Fruit fly (Drosophila melanogaster) whole organism, embryonic: Measurements from ENCODE around the gene Nup153.

Experiments
- ATbp ChIP-seq: fragments of 200-800 bp; sonication (Bioruptor generic); optimal IDR thresholded peaks from 2 replicates; lab custom pipeline; 2017; ENCODE audit warnings: missing biosample characterization, mild to moderate bottlenecking, missing genetic modification characterization, missing genetic modification reagents
- Bgb ChIP-seq: fragments of 200-800 bp; sonication (Bioruptor generic); IDR thresholded peaks from 2 replicates; pipeline ENCODE4 v1.3.6; 2022; ENCODE audit warnings: missing biosample characterization, missing genetic modification characterization; ENCODE audit not compliant: partially characterized antibody
- CG10654 ChIP-seq: fragments of 200-800 bp; sonication (Bioruptor generic); optimal IDR thresholded peaks from 2 replicates; lab custom pipeline; 2016; ENCODE audit warnings: missing biosample characterization, missing genetic modification characterization
- CG12155 ChIP-seq: fragments of 200-800 bp; sonication (Bioruptor generic); optimal IDR thresholded peaks from 3 replicates; lab custom pipeline; 2016; ENCODE audit warnings: missing biosample characterization, missing genetic modification characterization
- CG14014 ChIP-seq: fragments of 200-800 bp; sonication (Bioruptor generic); IDR thresholded peaks from 2 replicates; pipeline ENCODE4 v1.3.6; 2022; ENCODE audit warnings: missing biosample characterization, missing genetic modification characterization
- CG1602 ChIP-seq: fragments of 200-800 bp; sonication (Bioruptor generic); optimal IDR thresholded peaks from 3 replicates; lab custom pipeline; 2016; ENCODE audit warnings: missing biosample characterization, missing genetic modification characterization
- CG2116 ChIP-seq: fragments of 200-800 bp; sonication (Bioruptor generic); optimal IDR thresholded peaks from 3 replicates; lab custom pipeline; 2018; ENCODE audit warnings: missing biosample characterization, mild to moderate bottlenecking, missing genetic modification characterization
- CG2678 ChIP-seq: fragments of 200-800 bp; sonication (Bioruptor generic); optimal IDR thresholded peaks from 3 replicates; lab custom pipeline; 2019; ENCODE audit warnings: missing biosample characterization, mild to moderate bottlenecking, missing genetic modification characterization, moderate library complexity
- CG2875 ChIP-seq: fragments of 200-800 bp; sonication (Bioruptor generic); optimal IDR thresholded peaks from 2 replicates; lab custom pipeline; 2017; ENCODE audit warnings: missing biosample characterization, mild to moderate bottlenecking, missing genetic modification characterization, missing genetic modification reagents
- CG3281 ChIP-seq: fragments of 200-800 bp; sonication (Bioruptor generic); optimal IDR thresholded peaks from 3 replicates; lab custom pipeline; 2017; ENCODE audit warnings: missing biosample characterization, mild to moderate bottlenecking, missing genetic modification characterization
- CG42726 ChIP-seq: fragments of 200-800 bp; sonication (Bioruptor generic); IDR thresholded peaks from 2 replicates; pipeline ENCODE4 v1.3.6; 2022; ENCODE audit warnings: missing biosample characterization, missing genetic modification characterization; ENCODE audit not compliant: partially characterized antibody
- CG4820 ChIP-seq: fragments of 200-800 bp; sonication (Bioruptor generic); optimal IDR thresholded peaks from 3 replicates; lab custom pipeline; 2016; ENCODE audit warnings: missing biosample characterization, missing genetic modification characterization
- CG6813 ChIP-seq: fragments of 200-800 bp; sonication (Bioruptor generic); optimal IDR thresholded peaks from 2 replicates; lab custom pipeline; 2017; ENCODE audit warnings: missing biosample characterization, missing genetic modification characterization, mild to moderate bottlenecking, moderate library complexity, missing genetic modification reagents
- CG7839 ChIP-seq: fragments of 200-800 bp; sonication (Bioruptor generic); optimal IDR thresholded peaks from 3 replicates; lab custom pipeline; 2018; ENCODE audit warnings: missing biosample characterization, mild to moderate bottlenecking, missing genetic modification characterization, moderate library complexity
- CG7963 ChIP-seq: fragments of 200-800 bp; sonication (Bioruptor generic); IDR thresholded peaks from 3 replicates; pipeline ENCODE4 v1.3.6; 2022; ENCODE audit warnings: missing biosample characterization, missing genetic modification characterization; ENCODE audit not compliant: partially characterized antibody
- CG8944 ChIP-seq: fragments of 200-800 bp; sonication (Bioruptor generic); optimal IDR thresholded peaks from 3 replicates; lab custom pipeline; 2016; ENCODE audit warnings: missing biosample characterization, missing genetic modification characterization
- CG9817 ChIP-seq: fragments of 200-800 bp; sonication (Bioruptor generic); optimal IDR thresholded peaks from 2 replicates; lab custom pipeline; 2018; ENCODE audit warnings: missing biosample characterization, mild to moderate bottlenecking, missing genetic modification characterization, moderate library complexity
- Doc3 ChIP-seq: fragments of 200-800 bp; sonication (Bioruptor generic); IDR thresholded peaks from 3 replicates; pipeline ENCODE4 v1.3.6; 2022; ENCODE audit warnings: missing biosample characterization, missing genetic modification characterization; ENCODE audit not compliant: partially characterized antibody
- Dp ChIP-seq: fragments of 200-800 bp; sonication (Bioruptor generic); optimal IDR thresholded peaks from 2 replicates; lab custom pipeline; 2018; ENCODE audit warnings: missing biosample characterization, mild to moderate bottlenecking, missing genetic modification characterization, moderate library complexity
- Eip74EF ChIP-seq, 2 experiments: fragments of 200-800 bp in 1 of 2; fragments of >200 bp in 1 of 2; sonication (Bioruptor generic) in 1 of 2; optimal IDR thresholded peaks; 2 replicates each; lab custom pipeline; 2017 to 2019; ENCODE audit warnings: missing biosample characterization in 2 of 2, missing genetic modification characterization in 2 of 2, mild to moderate bottlenecking in 1 of 2, moderate library complexity in 1 of 2
- H2.0 ChIP-seq: fragments of 200-800 bp; sonication (Bioruptor generic); IDR thresholded peaks from 2 replicates; pipeline ENCODE4 v1.3.6; 2022; ENCODE audit warnings: missing biosample characterization, missing genetic modification characterization
- Jarid2 ChIP-seq: fragments of 200-800 bp; sonication (Bioruptor generic); optimal IDR thresholded peaks from 3 replicates; lab custom pipeline; 2017; ENCODE audit warnings: mild to moderate bottlenecking, missing biosample characterization, missing genetic modification reagents, missing genetic modification characterization
- Mrtf ChIP-seq: fragments of 200-800 bp; sonication (Bioruptor generic); IDR thresholded peaks from 3 replicates; pipeline ENCODE4 v1.3.6; 2022; ENCODE audit warnings: missing biosample characterization, missing genetic modification characterization
- NK7.1 ChIP-seq: fragments of 200-800 bp; sonication (Bioruptor generic); optimal IDR thresholded peaks from 3 replicates; lab custom pipeline; 2016; ENCODE audit warnings: missing biosample characterization, missing genetic modification characterization
- Neu2 ChIP-seq: fragments of 200-800 bp; sonication (Bioruptor generic); optimal IDR thresholded peaks from 3 replicates; lab custom pipeline; 2016; ENCODE audit warnings: missing biosample characterization, missing genetic modification characterization, borderline replicate concordance
- Oaz ChIP-seq: fragments of 200-800 bp; sonication (Bioruptor generic); IDR thresholded peaks from 2 replicates; pipeline ENCODE4 v1.3.6; 2022; ENCODE audit warnings: missing biosample characterization, missing genetic modification characterization
- Opbp ChIP-seq: fragments of 200-800 bp; sonication (Bioruptor generic); IDR thresholded peaks from 3 replicates; pipeline ENCODE4 v1.3.6; 2022; ENCODE audit warnings: missing biosample characterization, missing genetic modification characterization; ENCODE audit not compliant: partially characterized antibody
- TFAM ChIP-seq: fragments of 200-800 bp; sonication (Bioruptor generic); optimal IDR thresholded peaks from 2 replicates; lab custom pipeline; 2017; ENCODE audit warnings: missing biosample characterization, missing genetic modification characterization, inconsistent platforms
- ap ChIP-seq: fragments of 200-800 bp; sonication (Bioruptor generic); IDR thresholded peaks from 2 replicates; pipeline ENCODE4 v1.3.6; 2022; ENCODE audit warnings: missing biosample characterization, missing genetic modification characterization
- ase ChIP-seq: fragments of 200-800 bp; sonication (Bioruptor generic); IDR thresholded peaks from 3 replicates; pipeline ENCODE4 v1.3.6; 2022; ENCODE audit warnings: missing biosample characterization, missing genetic modification characterization
- cg ChIP-seq: fragments of 200-800 bp; sonication (Bioruptor generic); optimal IDR thresholded peaks from 3 replicates; lab custom pipeline; 2019; ENCODE audit warnings: missing biosample characterization, mild to moderate bottlenecking, missing genetic modification characterization, moderate library complexity
- crp ChIP-seq, 2 experiments: fragments of 200-800 bp; sonication (Bioruptor generic); optimal IDR thresholded peaks; 2 replicates in 1 of 2; 3 replicates in 1 of 2; lab custom pipeline; 2017; ENCODE audit warnings: missing biosample characterization in 2 of 2, missing genetic modification characterization in 2 of 2, mild to moderate bottlenecking in 1 of 2, moderate library complexity in 1 of 2
- dan ChIP-seq: fragments of 200-800 bp; sonication (Bioruptor generic); IDR thresholded peaks from 2 replicates; pipeline ENCODE4 v1.3.6; 2022; ENCODE audit warnings: missing biosample characterization, missing genetic modification characterization
- ind ChIP-seq: fragments of 200-800 bp; sonication (Bioruptor generic); optimal IDR thresholded peaks from 3 replicates; lab custom pipeline; 2016; ENCODE audit warnings: missing biosample characterization, missing genetic modification characterization
- kay ChIP-seq: fragments of 200-800 bp; sonication (Bioruptor generic); optimal IDR thresholded peaks from 2 replicates; lab custom pipeline; 2016; ENCODE audit warnings: missing biosample characterization, missing genetic modification characterization
- lola ChIP-seq, 3 experiments: fragments of >200 bp in 2 of 3; fragments of 200-800 bp in 1 of 3; sonication (Bioruptor generic) in 1 of 3; optimal IDR thresholded peaks; 2 replicates each; lab custom pipeline; 2017 to 2019; ENCODE audit warnings: missing biosample characterization in 3 of 3, missing genetic modification characterization in 3 of 3, mild to moderate bottlenecking in 1 of 3, moderate library complexity in 1 of 3
- nom ChIP-seq: fragments of 200-800 bp; sonication (Bioruptor generic); optimal IDR thresholded peaks from 2 replicates; lab custom pipeline; 2017; ENCODE audit warnings: missing biosample characterization, missing genetic modification characterization, mild to moderate bottlenecking, moderate library complexity, missing genetic modification reagents
- odd ChIP-seq: fragments of 200-800 bp; sonication (Bioruptor generic); optimal IDR thresholded peaks from 2 replicates; lab custom pipeline; 2017; ENCODE audit warnings: missing biosample characterization, mild to moderate bottlenecking, missing genetic modification characterization
- pita ChIP-seq: fragments of 200-800 bp; sonication (Bioruptor generic); optimal IDR thresholded peaks from 2 replicates; lab custom pipeline; 2017; ENCODE audit warnings: missing biosample characterization, mild to moderate bottlenecking, missing genetic modification characterization
- rib ChIP-seq: fragments of 200-800 bp; sonication (Bioruptor generic); IDR thresholded peaks from 2 replicates; pipeline ENCODE4 v1.3.6; 2022; ENCODE audit warnings: missing biosample characterization, missing genetic modification characterization
- run ChIP-seq: fragments of 200-800 bp; sonication (Bioruptor generic); optimal IDR thresholded peaks from 3 replicates; lab custom pipeline; 2018; ENCODE audit warnings: missing biosample characterization, mild to moderate bottlenecking, missing genetic modification characterization
- seq ChIP-seq: fragments of 200-800 bp; sonication (Bioruptor generic); IDR thresholded peaks from 2 replicates; pipeline ENCODE4 v1.3.6; 2022; ENCODE audit warnings: missing biosample characterization, missing genetic modification characterization
- sna ChIP-seq: fragments of 200-800 bp; sonication (Bioruptor generic); IDR thresholded peaks from 2 replicates; pipeline ENCODE4 v1.3.6; 2022; ENCODE audit warnings: missing biosample characterization, missing genetic modification characterization; ENCODE audit not compliant: partially characterized antibody
- so ChIP-seq: fragments of 200-800 bp; sonication (Bioruptor generic); IDR thresholded peaks from 3 replicates; pipeline ENCODE4 v1.3.6; 2022; ENCODE audit warnings: missing biosample characterization, missing genetic modification characterization
- tx ChIP-seq: fragments of 200-800 bp; sonication (Bioruptor generic); optimal IDR thresholded peaks from 2 replicates; lab custom pipeline; 2016; ENCODE audit warnings: missing biosample characterization, missing genetic modification characterization
- unpg ChIP-seq: fragments of 200-800 bp; sonication (Bioruptor generic); optimal IDR thresholded peaks from 3 replicates; lab custom pipeline; 2018; ENCODE audit warnings: missing biosample characterization, mild to moderate bottlenecking, missing genetic modification characterization, moderate library complexity
- zen2 ChIP-seq: fragments of 200-800 bp; sonication (Bioruptor generic); IDR thresholded peaks from 3 replicates; pipeline ENCODE4 v1.3.6; 2022; ENCODE audit warnings: missing biosample characterization, missing genetic modification characterization; ENCODE audit not compliant: partially characterized antibody

Nup153 gene

DNA sequence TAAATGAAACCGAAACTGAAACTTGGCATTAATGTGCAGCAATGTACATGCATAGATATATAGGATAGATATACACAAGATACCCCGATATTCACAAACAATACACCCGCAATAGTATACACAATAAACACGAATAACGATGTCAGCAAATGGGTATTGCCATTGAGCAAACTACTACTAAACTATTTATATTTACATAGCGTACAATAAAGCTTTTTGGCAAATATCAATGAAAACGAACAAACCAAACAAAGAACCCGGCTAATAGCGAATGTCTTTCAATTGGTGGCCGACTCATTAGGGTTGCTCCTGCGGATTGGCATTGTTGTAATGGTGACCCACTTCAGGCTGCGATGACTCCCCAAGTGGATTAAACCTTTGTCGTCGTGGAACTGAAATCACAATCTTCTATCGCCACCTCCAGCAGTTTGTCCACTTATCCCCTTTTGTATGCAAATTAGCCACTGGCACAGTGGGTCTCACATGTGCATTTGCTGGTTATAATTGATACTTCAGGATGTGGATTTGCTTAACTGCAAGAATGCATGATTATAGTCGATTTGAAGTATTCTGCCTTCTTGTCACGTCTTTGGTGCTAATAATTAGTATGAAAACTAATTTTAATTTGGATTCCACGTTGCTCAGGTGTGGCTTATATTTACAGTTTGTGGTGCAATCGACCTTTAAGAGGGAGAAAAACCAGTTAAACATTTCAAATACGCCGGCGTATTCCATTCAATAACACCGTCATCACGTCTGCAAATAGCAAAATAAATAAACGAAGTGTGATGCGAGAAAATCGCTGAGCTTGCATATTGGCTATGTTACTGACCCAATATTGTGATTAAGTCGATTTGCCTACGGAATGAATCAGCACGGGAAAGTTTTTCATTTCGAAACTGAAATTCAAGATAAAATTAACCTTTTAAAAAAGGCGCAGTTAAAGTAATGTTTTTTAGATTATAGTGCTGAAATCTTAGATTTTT, 51.3 kb downstream of the Nup153 start (continued):
- no peak for TF ChIP-seq ase (GFP tag; lab: Robert Waterston, UW)
- TF ChIP-seq CG2875 (GFP tag; lab: Kevin White, UChicago), result no peak
- peak; percentile 70 for TF ChIP-seq CG7839
- TF ChIP-seq Dp (GFP tag; lab: Kevin White, UChicago), result no peak
- TF ChIP-seq CG10654, result no peak
- no peak for TF ChIP-seq nom (GFP tag; lab: Kevin White, UChicago)
- TF ChIP-seq seq, result no peak
- no peak for TF ChIP-seq CG4820 (GFP tag; lab: Kevin White, UChicago)
- no peak for TF ChIP-seq sna
- TF ChIP-seq H2.0, result no peak
- peak; percentile 32 for TF ChIP-seq CG6813 (GFP tag; lab: Kevin White, UChicago)
- no peak for TF ChIP-seq tx (GFP tag; lab: Kevin White, UChicago)
- TF ChIP-seq Oaz (GFP tag; lab: Robert Waterston, UW), result peak; percentile 73
- peak; percentile 15 for TF ChIP-seq CG2678 (tag; lab: Kevin White, UChicago)
- no peak for TF ChIP-seq Jarid2 (GFP tag; lab: Kevin White, UChicago)
- TF ChIP-seq pita (GFP tag; lab: Kevin White, UChicago), result no peak
- TF ChIP-seq rib (GFP tag; lab: Robert Waterston, UW), result 0 out of 2 replicates have a peak, but pooled peaks have one; percentile 22
- TF ChIP-seq unpg, result peak; percentile 10
- TF ChIP-seq CG8944 (GFP tag; lab: Kevin White, UChicago), result no peak
- TF ChIP-seq ATbp (GFP tag; lab: Kevin White, UChicago), result peak; percentile 16
- TF ChIP-seq Opbp (GFP tag; lab: Robert Waterston, UW), result no peak
- no peak for TF ChIP-seq odd
- no peak for TF ChIP-seq dan
- TF ChIP-seq Bgb, result no peak
- TF ChIP-seq NK7.1, result peak; percentile 79
- TF ChIP-seq ind, result peak; percentile 12
- TF ChIP-seq CG3281, result no peak
- no peak for TF ChIP-seq crp (GFP tag; optimal IDR thresholded peaks at IDR 0.05; lab: Kevin White, UChicago)
- TF ChIP-seq kay (GFP tag; lab: Kevin White, UChicago), result peak; percentile 67
- peak in 1 of 2 experiments; percentile 54 for TF ChIP-seq Eip74EF (GFP tag; optimal IDR thresholded peaks at IDR 0.05; lab: Kevin White, UChicago)
- TF ChIP-seq Neu2 (GFP tag; lab: Kevin White, UChicago), result no peak
- TF ChIP-seq ap, result peak; percentile 69
- no peak for TF ChIP-seq TFAM
- peak; percentile 86 for TF ChIP-seq CG14014 (GFP tag; lab: Robert Waterston, UW)
- peak; percentile 66 for TF ChIP-seq Mrtf
- no peak for TF ChIP-seq cg (GFP tag; lab: Kevin White, UChicago)
- TF ChIP-seq zen2 (GFP tag; lab: Robert Waterston, UW), result no peak
- TF ChIP-seq lola (GFP tag; optimal IDR thresholded peaks at IDR 0.05; lab: Kevin White, UChicago), result no peak
- TF ChIP-seq CG7963 (GFP tag; lab: Robert Waterston, UW), result no peak
- TF ChIP-seq CG1602 (GFP tag; lab: Kevin White, UChicago), result no peak
- TF ChIP-seq so (GFP tag; lab: Robert Waterston, UW), result peak; percentile 92
- no peak for TF ChIP-seq CG2116 (GFP tag; lab: Kevin White, UChicago)
- no peak for TF ChIP-seq Doc3 (GFP tag; lab: Robert Waterston, UW)
- no peak for TF ChIP-seq CG12155 (GFP tag; lab: Kevin White, UChicago)
- no peak for TF ChIP-seq CG9817 (tag; lab: Kevin White, UChicago)
- peak; percentile 83 for TF ChIP-seq run
- no peak for TF ChIP-seq CG42726
